Worm (Caenorhabditis elegans): ENCODE data around the gene ubc-23.
A peak's percentile ranks its signal among the peaks of the same experiment; 100 is the strongest.

ubc-23 gene

ce11 chrX:8835887-8836348 is 8.2 kb upstream of the ubc-23 start, which contains the start of gene C28G1.2 (continued):
- TF ChIP-seq T26A8.4 (GFP tag; IDR thresholded peaks at IDR 0.05): peak; percentile 95
- TF ChIP-seq dpl-1 (GFP tag; optimal IDR thresholded peaks at IDR 0.05): peak; percentile 77
- TF ChIP-seq spr-1 (tag; optimal IDR thresholded peaks at IDR 0.05): peak; percentile 92
- TF ChIP-seq pqm-1 (tag; optimal IDR thresholded peaks at IDR 0.05): no peak
- peak; percentile 78 for TF ChIP-seq T20F7.1 (GFP tag; optimal IDR thresholded peaks at IDR 0.05)
- TF ChIP-seq mdt-29 (GFP tag; IDR thresholded peaks at IDR 0.05): peak; percentile 88
- TF ChIP-seq ZK546.5 (tag; optimal IDR thresholded peaks at IDR 0.05): no peak
- TF ChIP-seq F44E2.7 (GFP tag; IDR thresholded peaks at IDR 0.05): peak; percentile 98
- peak; percentile 91 to 98 for TF ChIP-seq madf-5 (GFP tag; IDR thresholded peaks at IDR 0.05)
- TF ChIP-seq lir-3 (tag; optimal IDR thresholded peaks at IDR 0.05): peak; percentile 88
- TF ChIP-seq Y105C5A.15 (GFP tag; IDR thresholded peaks at IDR 0.05): peak; percentile 89
- TF ChIP-seq ama-1 (optimal IDR thresholded peaks at IDR 0.05): no peak
- peak; percentile 77 to 84 for TF ChIP-seq mdl-1 (tag; optimal IDR thresholded peaks at IDR 0.05)
- TF ChIP-seq hlh-11 (tag; optimal IDR thresholded peaks at IDR 0.05): peak; percentile 88
- peak; percentile 94 for TF ChIP-seq vab-7 (GFP tag; IDR thresholded peaks at IDR 0.05)
- peak; percentile 86 for TF ChIP-seq mxl-2 (GFP tag; conservative IDR thresholded peaks at IDR 0.05)
- TF ChIP-seq F26F4.8 (GFP tag; conservative IDR thresholded peaks at IDR 0.05): peak; percentile 95
- TF ChIP-seq ztf-7 (tag; optimal IDR thresholded peaks at IDR 0.05): peak; percentile 90
- TF ChIP-seq egl-27 (tag; optimal IDR thresholded peaks at IDR 0.05): peak; percentile 10
- TF ChIP-seq dmd-8 (GFP tag; IDR thresholded peaks at IDR 0.05): peak; percentile 98
- TF ChIP-seq fkh-10 (GFP tag; optimal IDR thresholded peaks at IDR 0.05): peak; percentile 89
- peak; percentile 25 for TF ChIP-seq ceh-28 (tag; optimal IDR thresholded peaks at IDR 0.05)
- TF ChIP-seq arid-1 (GFP tag; conservative IDR thresholded peaks at IDR 0.05): peak; percentile 95
- no peak for TF ChIP-seq cey-2 (tag; optimal IDR thresholded peaks at IDR 0.05; ENCODE audit: borderline replicate concordance, insufficient read depth)
- peak; percentile 82 for TF ChIP-seq hlh-30 (tag; optimal IDR thresholded peaks at IDR 0.05; ENCODE audit: insufficient read depth)
- peak; percentile 99 for TF ChIP-seq aha-1 (tag)
- peak; percentile 80 for TF ChIP-seq sdz-12 (GFP tag; optimal IDR thresholded peaks at IDR 0.05)
- TF ChIP-seq daf-19 (GFP tag; conservative IDR thresholded peaks at IDR 0.05): peak; percentile 96
- TF ChIP-seq skn-1 (tag; optimal IDR thresholded peaks at IDR 0.05): no peak
- TF ChIP-seq F10B5.3 (tag; optimal IDR thresholded peaks at IDR 0.05): peak; percentile 86
- TF ChIP-seq nhr-237 (tag; optimal IDR thresholded peaks at IDR 0.05): no peak
- peak; percentile 87 for TF ChIP-seq Y5F2A.4 (GFP tag; optimal IDR thresholded peaks at IDR 0.05)
- TF ChIP-seq Y48G9A.11 (GFP tag; IDR thresholded peaks at IDR 0.05): no peak; the same call in none of the 2 replicates
- TF ChIP-seq nhr-25 (tag; optimal IDR thresholded peaks at IDR 0.05; ENCODE audit: borderline replicate concordance, insufficient read depth): peak; percentile 79
- peak; percentile 92 for TF ChIP-seq duxl-1 (tag; optimal IDR thresholded peaks at IDR 0.05; ENCODE audit: poor library complexity)
- peak; percentile 64 for TF ChIP-seq set-16 (GFP tag; IDR thresholded peaks at IDR 0.05)
- TF ChIP-seq attf-4 (tag; optimal IDR thresholded peaks at IDR 0.05): peak; percentile 46
- TF ChIP-seq mxl-3 (GFP tag; optimal IDR thresholded peaks at IDR 0.05): peak; percentile 87
- peak; percentile 86 for TF ChIP-seq lin-29 (GFP tag; IDR thresholded peaks at IDR 0.05)
- TF ChIP-seq daf-8 (GFP tag; IDR thresholded peaks at IDR 0.05): peak; percentile 71; the same call in 1 of the 2 replicates
- TF ChIP-seq hmg-1.1 (GFP tag; IDR thresholded peaks at IDR 0.05): peak; percentile 99
- TF ChIP-seq nhr-48 (tag; optimal IDR thresholded peaks at IDR 0.05): peak; percentile 82
- TF ChIP-seq nhr-111 (GFP tag; optimal IDR thresholded peaks at IDR 0.05): peak; percentile 90
- TF ChIP-seq nhr-6 (tag; optimal IDR thresholded peaks at IDR 0.05): peak; percentile 80
- peak; percentile 81 for TF ChIP-seq ZK337.2 (GFP tag; IDR thresholded peaks at IDR 0.05)
- peak; percentile 47 for TF ChIP-seq F49E8.2 (tag; optimal IDR thresholded peaks at IDR 0.05; ENCODE audit: borderline replicate concordance)
- peak; percentile 88 for TF ChIP-seq F37D6.2 (tag; optimal IDR thresholded peaks at IDR 0.05)
- TF ChIP-seq daf-16 (GFP tag; optimal IDR thresholded peaks at IDR 0.05): peak; percentile 85 to 95
- peak; percentile 81 for TF ChIP-seq daf-16 (tag; optimal IDR thresholded peaks at IDR 0.05)
- peak; percentile 14 for TF ChIP-seq ceh-82 (tag; optimal IDR thresholded peaks at IDR 0.05)
- peak; percentile 87 for TF ChIP-seq spr-3 (GFP tag; optimal IDR thresholded peaks at IDR 0.05)
